Worm (Caenorhabditis elegans) whole organism, L1 larva: ENCODE measurements around the gene crls-1.

Experiments used
- C04F5.9 ChIP-seq: sonication (generic microtip); optimal IDR thresholded peaks from 2 replicates; lab custom pipeline; 2016; ENCODE audit warnings: missing genetic modification characterization, missing compliant biosample characterization
- aly-2 ChIP-seq: fragments of 150-350 bp; optimal IDR thresholded peaks from 2 replicates; lab custom pipeline; 2014; ENCODE audit warnings: missing biosample characterization, missing genetic modification characterization
- egl-27 ChIP-seq, 2 experiments: fragments of 150-350 bp in 1 of 2; sonication (generic microtip); optimal IDR thresholded peaks; 3 replicates each; lab custom pipeline; 2017 to 2018; ENCODE audit warnings: missing biosample characterization in 2 of 2, missing genetic modification characterization in 2 of 2, missing genetic modification reagents in 2 of 2
- jun-1 ChIP-seq: fragments of 150-350 bp; optimal IDR thresholded peaks from 2 replicates; lab custom pipeline; 2014; ENCODE audit warnings: missing biosample characterization, missing genetic modification reagents, missing genetic modification characterization
- lin-13 ChIP-seq: fragments of 150-350 bp; optimal IDR thresholded peaks from 2 replicates; lab custom pipeline; 2014; ENCODE audit warnings: missing biosample characterization, missing genetic modification reagents, missing genetic modification characterization
- lsy-2 ChIP-seq, 2 experiments: fragments of 150-350 bp; optimal IDR thresholded peaks; 2 replicates each; lab custom pipeline; 2014; ENCODE audit warnings: missing biosample characterization in 2 of 2, missing genetic modification characterization in 2 of 2
- unc-86 ChIP-seq: sonication (generic microtip); optimal IDR thresholded peaks from 2 replicates; lab custom pipeline; 2016; ENCODE audit warnings: missing genetic modification characterization, missing compliant biosample characterization

DNA sequence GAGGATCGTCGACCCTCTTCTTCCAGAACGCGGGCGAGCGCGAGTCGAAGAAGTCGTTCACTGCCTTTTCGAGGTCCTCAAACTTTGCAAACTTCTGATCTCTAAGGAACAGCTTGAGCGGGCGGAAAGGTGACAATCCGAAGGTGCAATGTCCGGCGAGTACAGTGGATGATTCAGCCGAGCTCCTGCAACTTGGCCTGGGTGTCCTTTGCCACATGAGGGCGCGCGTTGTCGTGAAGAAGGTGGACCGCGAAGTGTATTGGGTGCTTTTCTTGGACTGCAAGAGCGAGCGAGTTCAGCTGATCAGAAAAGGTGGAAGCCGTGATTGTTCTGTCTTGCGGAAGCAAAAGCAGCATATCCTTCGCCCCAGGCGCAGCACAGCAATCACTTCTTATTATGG lies 32.3 kb upstream of the crls-1 start:
- no peak for TF ChIP-seq C04F5.9 (tag; lab: Kevin White, UChicago)
- TF ChIP-seq lsy-2 (tag; optimal IDR thresholded peaks at IDR 0.05; lab: Kevin White, UChicago) = no peak
- TF ChIP-seq jun-1 = no peak
- no peak for TF ChIP-seq aly-2 (tag; lab: Kevin White, UChicago)
- no peak for TF ChIP-seq egl-27 (tag; optimal IDR thresholded peaks at IDR 0.05; lab: Kevin White, UChicago)
- TF ChIP-seq lin-13 (GFP tag; lab: Kevin White, UChicago) = no peak
- TF ChIP-seq unc-86 (tag; lab: Kevin White, UChicago) = no peak
